Worm (Caenorhabditis elegans) whole organism, early embryonic: Measurements from ENCODE around the gene F38B6.7.

Source experiments
- ama-1 ChIP-seq: fragments of 150-350 bp; optimal IDR thresholded peaks from 2 replicates; lab custom pipeline; 2014
- scrt-1 ChIP-seq: fragments of 200-800 bp; sonication (Bioruptor generic); IDR thresholded peaks from 2 replicates; pipeline ENCODE4 v1.3.6; 2022; ENCODE audit warnings: missing genetic modification characterization, missing compliant biosample characterization
- sea-1 ChIP-seq: fragments of 200-800 bp; sonication (Bioruptor generic); conservative IDR thresholded peaks from 2 replicates; pipeline ENCODE4 v1.3.6; 2022; ENCODE audit warnings: missing genetic modification characterization, missing compliant biosample characterization
- tbx-11 ChIP-seq: fragments of 200-800 bp; sonication (Bioruptor generic); IDR thresholded peaks from 2 replicates; pipeline ENCODE4 v1.3.6; 2022; ENCODE audit warnings: missing genetic modification characterization, missing compliant biosample characterization
- tbx-37 ChIP-seq: fragments of 200-800 bp; sonication (Bioruptor generic); conservative IDR thresholded peaks from 2 replicates; pipeline ENCODE4 v1.3.6; 2022; ENCODE audit warnings: missing genetic modification reagents, missing genetic modification characterization, missing compliant biosample characterization

- TF ChIP-seq sea-1 (GFP tag; lab: Robert Waterston, UW) (no peak), tbx-11 (GFP tag; lab: Robert Waterston, UW) (no peak), tbx-37 (GFP tag; lab: Robert Waterston, UW) (no peak), ama-1 (lab: Kevin White, UChicago) (no peak), scrt-1 (no peak)
Measured at ce11 chrX:6746849-6747248, 48.7 kb upstream of the F38B6.7 start.
